Worm (Caenorhabditis elegans): ENCODE results near the gene faxc-1.

The faxc-1 gene

ce11 chrII:12301233-12301632 lies 37.2 kb downstream of the faxc-1 start:
- no peak for TF ChIP-seq mxl-1 (tag; optimal IDR thresholded peaks at IDR 0.05)

- TF ChIP-seq cebp-2 (GFP tag; IDR thresholded peaks at IDR 0.05) (no peak), attf-6 (GFP tag; IDR thresholded peaks at IDR 0.05) (no peak), hsf-1 (GFP tag; IDR thresholded peaks at IDR 0.05) (no peak), dox-1 (GFP tag; IDR thresholded peaks at IDR 0.05) (no peak), pha-4 (tag; optimal IDR thresholded peaks at IDR 0.05) (no peak)
These were observed 38.4 kb downstream of the faxc-1 start, which contains the start of gene C50E10.1 for ce11 chrII:12302354-12302753. Gene C50E10.1 (minus strand): TSS chrII:12302454.

ce11 chrII:12303142-12303541 lies 39.1 kb downstream of the faxc-1 start, which contains the start of gene sre-50:
Gene sre-50 (plus strand): TSS chrII:12303525.
- TF ChIP-seq attf-3 (GFP tag; conservative IDR thresholded peaks at IDR 0.05) (no peak), rpc-1 (optimal IDR thresholded peaks at IDR 0.05) (no peak), rpc-1 (tag; optimal IDR thresholded peaks at IDR 0.05) (no peak), ccch-3 (GFP tag; optimal IDR thresholded peaks at IDR 0.05) (no peak), C06A6.2 (GFP tag; conservative IDR thresholded peaks at IDR 0.05) (no peak), lin-35 (GFP tag; optimal IDR thresholded peaks at IDR 0.05) (no peak), ztf-25 (GFP tag; IDR thresholded peaks at IDR 0.05) (no peak), tbx-9 (tag; optimal IDR thresholded peaks at IDR 0.05; ENCODE audit: borderline replicate concordance) (no peak), zim-3 (tag; optimal IDR thresholded peaks at IDR 0.05) (no peak), ekl-4 (GFP tag; IDR thresholded peaks at IDR 0.05) (no peak), egl-44 (GFP tag; IDR thresholded peaks at IDR 0.05) (no peak), K11D2.4 (GFP tag; IDR thresholded peaks at IDR 0.05) (no peak)

ce11 chrII:12309614-12310013 lies 45.6 kb downstream of the faxc-1 start, which contains the start of gene C50E10.2:
Gene C50E10.2 (minus strand): TSS chrII:12309714.
- TF ChIP-seq rcor-1 (GFP tag; IDR thresholded peaks at IDR 0.05) (no peak), C17E4.6 (GFP tag; IDR thresholded peaks at IDR 0.05) (no peak), madf-10 (tag; optimal IDR thresholded peaks at IDR 0.05) (no peak), Y53G8AR.9 (GFP tag; conservative IDR thresholded peaks at IDR 0.05) (no peak), lsl-1 (GFP tag; optimal IDR thresholded peaks at IDR 0.05) (no peak), B0019.2 (GFP tag; conservative IDR thresholded peaks at IDR 0.05) (no peak), bed-1 (GFP tag; IDR thresholded peaks at IDR 0.05) (no peak)

ce11 chrII:12311560-12311959 lies 47.6 kb downstream of the faxc-1 start, which contains the start of gene sre-51:
Gene sre-51 (plus strand): TSS chrII:12311860.
- no peak for TF ChIP-seq ama-1 (optimal IDR thresholded peaks at IDR 0.05)
- no peak for TF ChIP-seq ama-1 (GFP tag; optimal IDR thresholded peaks at IDR 0.05)
- TF ChIP-seq nfya-2 (GFP tag; IDR thresholded peaks at IDR 0.05): no peak
- no peak for TF ChIP-seq ceh-40 (GFP tag; IDR thresholded peaks at IDR 0.05)
- TF ChIP-seq ZK185.1 (tag; optimal IDR thresholded peaks at IDR 0.05; ENCODE audit: poor library complexity, severe bottlenecking): no peak
- no peak for TF ChIP-seq lsy-27 (tag; optimal IDR thresholded peaks at IDR 0.05; ENCODE audit: borderline replicate concordance, insufficient read depth)
- TF ChIP-seq D2030.7 (GFP tag; IDR thresholded peaks at IDR 0.05): no peak
- no peak for TF ChIP-seq cebp-1 (GFP tag; IDR thresholded peaks at IDR 0.05)
- no peak for TF ChIP-seq cebp-1 (tag; optimal IDR thresholded peaks at IDR 0.05)
- no peak for TF ChIP-seq Y56A3A.18 (GFP tag; IDR thresholded peaks at IDR 0.05)
- TF ChIP-seq zim-3 (tag; optimal IDR thresholded peaks at IDR 0.05): no peak
- TF ChIP-seq F57C9.4 (tag; optimal IDR thresholded peaks at IDR 0.05): no peak
- TF ChIP-seq snpc-4 (GFP tag; optimal IDR thresholded peaks at IDR 0.05): no peak
- no peak for TF ChIP-seq snpc-4 (tag; optimal IDR thresholded peaks at IDR 0.05)
- no peak for TF ChIP-seq F22D6.2 (tag; optimal IDR thresholded peaks at IDR 0.05)
- no peak for TF ChIP-seq ztf-26 (tag; optimal IDR thresholded peaks at IDR 0.05)
- no peak for TF ChIP-seq hlh-26 (GFP tag; conservative IDR thresholded peaks at IDR 0.05)
- no peak for TF ChIP-seq rcor-1 (GFP tag; IDR thresholded peaks at IDR 0.05)
